Worm (Caenorhabditis elegans): ENCODE data around the gene C39B10.4.

Gene C39B10.4

DNA sequence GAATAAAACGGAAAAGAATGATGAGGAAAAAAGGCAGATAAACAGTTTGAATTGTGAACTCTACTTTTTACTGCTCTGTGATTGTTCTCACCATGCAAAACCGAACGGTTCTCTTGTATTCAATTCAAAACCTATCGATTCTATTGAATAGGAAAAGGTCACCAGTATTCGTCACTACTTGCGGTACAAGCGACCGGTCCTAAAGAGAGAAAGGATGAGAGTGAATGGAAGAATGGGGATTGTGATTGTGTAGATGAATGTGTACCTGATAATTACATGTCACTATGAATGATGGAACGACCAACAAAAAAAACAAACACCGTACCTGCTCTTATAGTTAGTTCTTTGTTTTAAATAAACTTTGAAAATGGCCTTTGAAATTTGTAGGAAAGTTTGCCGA is 12.0 kb upstream of the C39B10.4 start:
- no peak for TF ChIP-seq ZK546.5 (tag; optimal IDR thresholded peaks at IDR 0.05)
- peak; percentile 24 for TF ChIP-seq blmp-1 (tag; optimal IDR thresholded peaks at IDR 0.05; ENCODE audit: insufficient read depth)

DNA sequence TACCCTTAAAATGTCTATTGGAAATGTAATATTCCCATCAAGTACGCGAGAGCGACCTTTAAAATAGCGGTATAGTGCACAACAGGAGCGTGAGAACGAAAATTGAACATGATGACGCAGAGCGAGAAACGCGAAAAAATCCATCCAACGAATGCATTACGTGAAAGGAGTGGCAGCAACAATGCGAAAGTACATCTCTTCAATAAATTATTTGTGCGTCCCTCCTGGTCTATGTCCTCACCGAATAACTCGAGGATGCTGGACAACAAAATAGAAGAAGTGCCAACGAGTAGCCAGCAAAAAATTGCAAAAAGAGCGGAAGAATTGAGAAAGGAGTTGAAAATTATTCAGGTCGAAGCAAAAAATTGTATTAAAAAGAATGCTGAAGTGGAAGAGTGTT is 10.9 kb upstream of the C39B10.4 start:
- TF ChIP-seq unc-39 (tag; optimal IDR thresholded peaks at IDR 0.05), result no peak
- TF ChIP-seq alr-1 (tag; optimal IDR thresholded peaks at IDR 0.05), result no peak
- TF ChIP-seq dmd-4 (tag; optimal IDR thresholded peaks at IDR 0.05), result no peak
- TF ChIP-seq F13H6.1 (tag; optimal IDR thresholded peaks at IDR 0.05), result no peak
- TF ChIP-seq ama-1 (optimal IDR thresholded peaks at IDR 0.05), result no peak
- no peak for TF ChIP-seq C34F6.9 (tag; optimal IDR thresholded peaks at IDR 0.05)
- no peak for TF ChIP-seq ceh-82 (tag; optimal IDR thresholded peaks at IDR 0.05)
- no peak for TF ChIP-seq elt-1 (tag; optimal IDR thresholded peaks at IDR 0.05)
- TF ChIP-seq sma-3 (GFP tag; optimal IDR thresholded peaks at IDR 0.05), result no peak
- TF ChIP-seq egl-27 (tag; optimal IDR thresholded peaks at IDR 0.05), result no peak
- no peak for TF ChIP-seq nhr-237 (tag; optimal IDR thresholded peaks at IDR 0.05)
- no peak for TF ChIP-seq peb-1 (tag; optimal IDR thresholded peaks at IDR 0.05)
- TF ChIP-seq blmp-1 (tag; optimal IDR thresholded peaks at IDR 0.05; ENCODE audit: insufficient read depth), result no peak
- no peak for TF ChIP-seq ZK546.5 (tag; optimal IDR thresholded peaks at IDR 0.05)
- TF ChIP-seq nhr-11 (tag; optimal IDR thresholded peaks at IDR 0.05), result no peak
- TF ChIP-seq ztf-11 (tag; optimal IDR thresholded peaks at IDR 0.05), result no peak
- no peak for TF ChIP-seq lsy-2 (tag; optimal IDR thresholded peaks at IDR 0.05)

DNA sequence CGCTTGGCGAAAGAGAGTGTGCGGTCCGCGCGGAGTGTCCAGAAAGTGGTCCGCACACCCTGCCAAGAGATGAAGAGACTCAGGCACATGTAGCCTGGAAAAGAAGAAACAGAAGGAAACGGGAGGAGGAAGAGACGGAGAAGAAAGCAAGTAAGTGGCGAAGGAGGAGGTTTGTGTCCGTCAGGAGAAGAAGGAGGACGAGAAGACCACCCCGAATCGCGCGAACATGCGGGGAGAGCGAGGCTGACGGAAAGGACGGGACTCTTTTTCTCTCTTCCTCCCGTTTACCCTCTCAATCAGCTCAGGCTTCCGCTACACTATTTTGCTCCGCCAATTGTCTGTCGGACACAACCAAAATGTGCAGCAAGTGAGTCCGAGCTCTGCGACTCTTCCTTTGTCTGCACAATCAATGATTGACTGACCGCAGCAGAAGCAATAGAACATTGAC is 9.3 kb upstream of the C39B10.4 start:
- TF ChIP-seq dmd-4 (tag; optimal IDR thresholded peaks at IDR 0.05) (no peak), zag-1 (tag; optimal IDR thresholded peaks at IDR 0.05) (peak; percentile 95), lsy-2 (tag; optimal IDR thresholded peaks at IDR 0.05) (peak; percentile 39 to 75), lin-11 (tag; optimal IDR thresholded peaks at IDR 0.05) (peak; percentile 61), snpc-4 (tag; optimal IDR thresholded peaks at IDR 0.05) (peak; percentile 19), elt-3 (tag; optimal IDR thresholded peaks at IDR 0.05) (no peak), C34F6.9 (tag; optimal IDR thresholded peaks at IDR 0.05) (peak; percentile 83), fos-1 (tag; optimal IDR thresholded peaks at IDR 0.05) (peak; percentile 34), peb-1 (tag; optimal IDR thresholded peaks at IDR 0.05) (peak; percentile 3), F13H6.1 (tag; optimal IDR thresholded peaks at IDR 0.05) (peak; percentile 86), nhr-129 (tag; optimal IDR thresholded peaks at IDR 0.05) (peak; percentile 80), Y55F3AM.14 (GFP tag; optimal IDR thresholded peaks at IDR 0.05) (peak; percentile 65), egl-27 (tag; optimal IDR thresholded peaks at IDR 0.05) (peak; percentile 34), unc-55 (GFP tag; optimal IDR thresholded peaks at IDR 0.05) (peak; percentile 91), unc-62 (GFP tag; optimal IDR thresholded peaks at IDR 0.05) (no peak), alr-1 (tag; optimal IDR thresholded peaks at IDR 0.05) (no peak), mdl-1 (tag; optimal IDR thresholded peaks at IDR 0.05) (peak; percentile 5 to 81), blmp-1 (tag; optimal IDR thresholded peaks at IDR 0.05; ENCODE audit: insufficient read depth) (no peak), sma-9 (GFP tag; optimal IDR thresholded peaks at IDR 0.05) (peak; percentile 78), sma-9 (tag; optimal IDR thresholded peaks at IDR 0.05) (no peak), mab-5 (tag; optimal IDR thresholded peaks at IDR 0.05) (peak; percentile 63), crh-2 (tag; optimal IDR thresholded peaks at IDR 0.05) (peak; percentile 47), lin-13 (GFP tag; optimal IDR thresholded peaks at IDR 0.05) (peak; percentile 65), lin-39 (tag; optimal IDR thresholded peaks at IDR 0.05) (no peak), ztf-4 (tag; optimal IDR thresholded peaks at IDR 0.05) (no peak), ztf-1 (GFP tag; conservative IDR thresholded peaks at IDR 0.05) (no peak), sem-4 (tag; optimal IDR thresholded peaks at IDR 0.05) (peak; percentile 81)

DNA sequence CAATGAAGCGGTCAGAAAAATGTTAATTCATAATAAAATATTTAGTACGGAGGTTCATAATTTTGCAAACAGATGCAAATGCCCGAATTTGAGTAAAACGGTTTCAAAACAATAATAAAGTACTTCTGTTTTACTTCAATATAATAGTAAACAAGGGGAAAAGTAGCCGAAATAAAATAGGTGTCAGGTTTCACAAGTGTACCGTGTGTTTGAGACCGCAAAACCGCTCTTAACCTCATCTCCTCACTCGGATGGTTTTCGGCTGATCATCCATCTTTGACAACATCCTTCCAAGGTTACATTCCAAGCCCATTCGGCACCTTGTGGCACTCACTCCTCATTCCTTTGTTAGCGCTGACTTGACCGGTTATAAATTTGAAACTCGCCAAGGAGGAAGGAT is 7.4 kb upstream of the C39B10.4 start:
- TF ChIP-seq lsy-2 (tag; optimal IDR thresholded peaks at IDR 0.05), result no peak
- no peak for TF ChIP-seq aly-2 (tag; optimal IDR thresholded peaks at IDR 0.05)
- no peak for TF ChIP-seq lin-39 (tag; optimal IDR thresholded peaks at IDR 0.05)
- no peak for TF ChIP-seq lin-13 (GFP tag; optimal IDR thresholded peaks at IDR 0.05)

DNA sequence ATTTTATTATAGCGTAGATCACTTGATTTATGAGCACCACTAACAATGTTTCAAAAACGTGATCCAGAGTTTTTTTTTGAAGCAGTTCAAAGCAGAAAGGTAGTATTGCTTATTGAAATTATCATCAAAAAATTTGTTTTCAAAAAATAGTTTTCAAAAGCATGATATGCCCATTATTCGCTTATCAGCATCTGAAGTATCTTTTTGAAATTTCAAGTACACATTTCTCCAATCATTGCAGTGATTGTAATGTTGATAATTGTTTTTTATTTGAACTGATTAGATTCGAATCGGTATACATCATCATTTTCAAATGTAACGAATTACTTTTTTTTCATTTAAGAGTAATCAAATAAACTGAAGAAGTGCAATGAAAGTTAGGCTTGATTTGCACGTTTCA is 4.0 kb upstream of the C39B10.4 start:
- TF ChIP-seq C34F6.9 (tag; optimal IDR thresholded peaks at IDR 0.05) (no peak), elt-3 (tag; optimal IDR thresholded peaks at IDR 0.05) (no peak), mbf-1 (tag; optimal IDR thresholded peaks at IDR 0.05) (no peak), fos-1 (tag; optimal IDR thresholded peaks at IDR 0.05) (peak; percentile 25), skn-1 (tag; optimal IDR thresholded peaks at IDR 0.05) (peak; percentile 54)
